Fruit fly (Drosophila melanogaster) whole organism, embryonic: ENCODE results near the gene CG31388.

Experiments
- Bgb ChIP-seq: fragments of 200-800 bp; sonication (Bioruptor generic); IDR thresholded peaks from 2 replicates; pipeline ENCODE4 v1.3.6; 2022; ENCODE audit warnings: missing biosample characterization, missing genetic modification characterization; ENCODE audit not compliant: partially characterized antibody
- CG12299 ChIP-seq: fragments of 200-800 bp; sonication (Bioruptor generic); optimal IDR thresholded peaks from 2 replicates; lab custom pipeline; 2018; ENCODE audit warnings: missing biosample characterization, mild to moderate bottlenecking, missing genetic modification characterization
- CG12744 ChIP-seq: fragments of 200-800 bp; sonication (Bioruptor generic); optimal IDR thresholded peaks from 2 replicates; lab custom pipeline; 2016; ENCODE audit warnings: missing biosample characterization, missing genetic modification characterization
- CG14710 ChIP-seq: fragments of 200-800 bp; sonication (Bioruptor generic); optimal IDR thresholded peaks from 3 replicates; lab custom pipeline; 2019; ENCODE audit warnings: missing biosample characterization, mild to moderate bottlenecking, missing genetic modification characterization, moderate library complexity
- CG14965 ChIP-seq: fragments of 200-800 bp; sonication (Bioruptor generic); optimal IDR thresholded peaks from 2 replicates; lab custom pipeline; 2016; ENCODE audit warnings: missing biosample characterization, missing genetic modification characterization, borderline replicate concordance
- CG15073 ChIP-seq: fragments of 200-800 bp; sonication (Bioruptor generic); optimal IDR thresholded peaks from 2 replicates; lab custom pipeline; 2016; ENCODE audit warnings: missing biosample characterization, missing genetic modification characterization
- CG15479 ChIP-seq: fragments of 200-800 bp; sonication (Bioruptor generic); optimal IDR thresholded peaks from 3 replicates; lab custom pipeline; 2019; ENCODE audit warnings: missing biosample characterization, mild to moderate bottlenecking, missing genetic modification characterization, moderate library complexity
- CG17186 ChIP-seq: fragments of 200-800 bp; sonication (Bioruptor generic); optimal IDR thresholded peaks from 3 replicates; lab custom pipeline; 2017; ENCODE audit warnings: missing biosample characterization, missing genetic modification reagents, missing genetic modification characterization
- CG17361 ChIP-seq: fragments of 200-800 bp; sonication (Bioruptor generic); IDR thresholded peaks from 3 replicates; pipeline ENCODE4 v1.3.6; 2022; ENCODE audit warnings: missing biosample characterization, missing genetic modification characterization
- CG17612 ChIP-seq: fragments of 200-800 bp; sonication (Bioruptor generic); IDR thresholded peaks from 2 replicates; pipeline ENCODE4 v1.3.6; 2022; ENCODE audit warnings: missing biosample characterization, missing genetic modification characterization
- CG18011 ChIP-seq: fragments of 200-800 bp; sonication (Bioruptor generic); optimal IDR thresholded peaks from 2 replicates; lab custom pipeline; 2017; ENCODE audit warnings: missing biosample characterization, missing genetic modification characterization, mild to moderate bottlenecking, moderate library complexity, missing genotype
- CG18619 ChIP-seq: fragments of 200-800 bp; sonication (Bioruptor generic); optimal IDR thresholded peaks from 3 replicates; lab custom pipeline; 2017; ENCODE audit warnings: missing biosample characterization, mild to moderate bottlenecking, missing genetic modification characterization
- CG3281 ChIP-seq: fragments of 200-800 bp; sonication (Bioruptor generic); optimal IDR thresholded peaks from 3 replicates; lab custom pipeline; 2017; ENCODE audit warnings: missing biosample characterization, mild to moderate bottlenecking, missing genetic modification characterization
- CG33557 ChIP-seq: fragments of 200-800 bp; sonication (Bioruptor generic); optimal IDR thresholded peaks from 2 replicates; lab custom pipeline; 2019; ENCODE audit warnings: missing biosample characterization, mild to moderate bottlenecking, missing genetic modification characterization, moderate library complexity
- CG3726 ChIP-seq: fragments of 200-800 bp; sonication (Bioruptor generic); IDR thresholded peaks from 3 replicates; pipeline ENCODE4, ENCODE4 v1.3.6; 2022; ENCODE audit warnings: missing biosample characterization, missing genetic modification characterization
- CG43689 ChIP-seq: fragments of 200-800 bp; sonication (Bioruptor generic); IDR thresholded peaks from 2 replicates; pipeline ENCODE4 v1.3.6; 2022; ENCODE audit warnings: missing biosample characterization, missing genetic modification characterization
- CG6683 ChIP-seq: fragments of 200-800 bp; sonication (Bioruptor generic); optimal IDR thresholded peaks from 2 replicates; lab custom pipeline; 2017; ENCODE audit warnings: missing biosample characterization, mild to moderate bottlenecking, missing genetic modification characterization, missing genetic modification reagents
- CG7839 ChIP-seq: fragments of 200-800 bp; sonication (Bioruptor generic); optimal IDR thresholded peaks from 3 replicates; lab custom pipeline; 2018; ENCODE audit warnings: missing biosample characterization, mild to moderate bottlenecking, missing genetic modification characterization, moderate library complexity
- Dip3 ChIP-seq: fragments of 200-800 bp; sonication (Bioruptor generic); optimal IDR thresholded peaks from 3 replicates; lab custom pipeline; 2016; ENCODE audit warnings: missing biosample characterization, missing genetic modification characterization
- Eip74EF ChIP-seq, 2 experiments: fragments of 200-800 bp in 1 of 2; fragments of >200 bp in 1 of 2; sonication (Bioruptor generic) in 1 of 2; optimal IDR thresholded peaks; 2 replicates each; lab custom pipeline; 2017 to 2019; ENCODE audit warnings: missing biosample characterization in 2 of 2, missing genetic modification characterization in 2 of 2, mild to moderate bottlenecking in 1 of 2, moderate library complexity in 1 of 2
- NFAT ChIP-seq: fragments of 200-800 bp; sonication (Bioruptor generic); IDR thresholded peaks from 2 replicates; pipeline ENCODE4 v1.3.6; 2022; ENCODE audit warnings: missing biosample characterization, missing genetic modification characterization
- Nf-YA ChIP-seq: fragments of 200-800 bp; sonication (Bioruptor generic); IDR thresholded peaks from 2 replicates; pipeline ENCODE4 v1.3.6; 2022; ENCODE audit warnings: missing biosample characterization, missing genetic modification characterization
- Nf-YC ChIP-seq: fragments of 200-800 bp; optimal IDR thresholded peaks from 3 replicates; lab custom pipeline; 2019; ENCODE audit warnings: missing biosample characterization, mild to moderate bottlenecking, missing genetic modification characterization, moderate library complexity
- NfI ChIP-seq: fragments of 200-800 bp; sonication (Bioruptor generic); optimal IDR thresholded peaks from 3 replicates; lab custom pipeline; 2018; ENCODE audit warnings: missing biosample characterization, mild to moderate bottlenecking, missing genetic modification characterization, moderate library complexity
- Optix ChIP-seq: fragments of 200-800 bp; sonication (Bioruptor generic); IDR thresholded peaks from 3 replicates; pipeline ENCODE4 v1.3.6; 2022; ENCODE audit warnings: missing biosample characterization, missing genetic modification characterization
- Scr ChIP-seq: fragments of 200-800 bp; sonication (Bioruptor generic); IDR thresholded peaks from 2 replicates; pipeline ENCODE4 v1.3.6; 2022; ENCODE audit warnings: missing biosample characterization, missing genetic modification characterization; ENCODE audit not compliant: partially characterized antibody
- Ssrp ChIP-seq: fragments of 200-800 bp; sonication (Bioruptor generic); optimal IDR thresholded peaks from 2 replicates; lab custom pipeline; 2018; ENCODE audit warnings: missing biosample characterization, mild to moderate bottlenecking, missing genetic modification characterization, moderate library complexity
- Tbp ChIP-seq: fragments of >200 bp; optimal IDR thresholded peaks from 2 replicates; lab custom pipeline; 2018; ENCODE audit warnings: missing biosample characterization, missing genetic modification characterization
- Vsx1 ChIP-seq: fragments of 200-800 bp; sonication (Bioruptor generic); optimal IDR thresholded peaks from 2 replicates; lab custom pipeline; 2017; ENCODE audit warnings: missing biosample characterization, mild to moderate bottlenecking, missing genetic modification characterization, missing genetic modification reagents
- Xbp1 ChIP-seq: fragments of 200-800 bp; sonication (Bioruptor generic); optimal IDR thresholded peaks from 3 replicates; lab custom pipeline; 2016; ENCODE audit warnings: missing biosample characterization, mild to moderate bottlenecking, missing genetic modification characterization
- YL-1 ChIP-seq: fragments of 200-800 bp; sonication (Bioruptor generic); optimal IDR thresholded peaks from 3 replicates; lab custom pipeline; 2017; ENCODE audit warnings: missing biosample characterization, mild to moderate bottlenecking, missing genetic modification characterization
- ato ChIP-seq: fragments of 200-800 bp; sonication (Bioruptor generic); IDR thresholded peaks from 2 replicates; pipeline ENCODE4 v1.3.6; 2022; ENCODE audit warnings: missing biosample characterization, missing genetic modification characterization; ENCODE audit not compliant: partially characterized antibody
- bigmax ChIP-seq: fragments of 200-800 bp; sonication (Bioruptor generic); optimal IDR thresholded peaks from 2 replicates; lab custom pipeline; 2018; ENCODE audit warnings: missing biosample characterization, mild to moderate bottlenecking, missing genetic modification characterization
- cato ChIP-seq: fragments of 200-800 bp; sonication (Bioruptor generic); optimal IDR thresholded peaks from 2 replicates; lab custom pipeline; 2016; ENCODE audit warnings: missing biosample characterization, missing genetic modification characterization, borderline replicate concordance
- crc ChIP-seq: fragments of 200-800 bp; sonication (Bioruptor generic); optimal IDR thresholded peaks from 2 replicates; lab custom pipeline; 2016; ENCODE audit warnings: missing biosample characterization, missing genetic modification characterization
- croc ChIP-seq: fragments of 200-800 bp; sonication (Bioruptor generic); conservative IDR thresholded peaks from 3 replicates; pipeline ENCODE4 v1.3.6; 2022; ENCODE audit warnings: missing biosample characterization, missing genetic modification characterization
- ftz-f1 ChIP-seq: fragments of 200-800 bp; sonication (Bioruptor generic); optimal IDR thresholded peaks from 2 replicates; lab custom pipeline; 2016; ENCODE audit warnings: missing biosample characterization, missing genetic modification characterization
- grau ChIP-seq: fragments of 200-800 bp; optimal IDR thresholded peaks from 3 replicates; lab custom pipeline; 2019; ENCODE audit warnings: missing biosample characterization, mild to moderate bottlenecking, missing genetic modification characterization, moderate library complexity
- ham ChIP-seq: fragments of 200-800 bp; sonication (Bioruptor generic); IDR thresholded peaks from 2 replicates; pipeline ENCODE4 v1.3.6; 2022; ENCODE audit warnings: missing biosample characterization, missing genetic modification characterization
- klu ChIP-seq: fragments of 200-800 bp; sonication (Bioruptor generic); IDR thresholded peaks from 2 replicates; pipeline ENCODE4 v1.3.6; 2022; ENCODE audit warnings: missing biosample characterization, missing genetic modification characterization
- p53 ChIP-seq: fragments of 200-800 bp; sonication (Bioruptor generic); optimal IDR thresholded peaks from 2 replicates; lab custom pipeline; 2016; ENCODE audit warnings: missing biosample characterization, missing genetic modification characterization
- pan ChIP-seq, 4 experiments: fragments of >200 bp in 3 of 4; fragments of 200-800 bp in 1 of 4; sonication (Bioruptor generic) in 1 of 4; optimal IDR thresholded peaks in 3 of 4; IDR thresholded peaks in 1 of 4; 2 replicates each; pipeline versions ENCODE4 v1.3.6 to Lab custom; 2017 to 2022; ENCODE audit warnings: missing biosample characterization in 2 of 4, missing genetic modification characterization in 2 of 4, mixed read lengths in 1 of 4
- ranshi ChIP-seq: fragments of 200-800 bp; sonication (Bioruptor generic); IDR thresholded peaks from 2 replicates; pipeline ENCODE4 v1.3.6; 2022; ENCODE audit warnings: missing biosample characterization, missing genetic modification characterization
- tio ChIP-seq: fragments of 200-800 bp; sonication (Bioruptor generic); optimal IDR thresholded peaks from 2 replicates; lab custom pipeline; 2017; ENCODE audit warnings: missing biosample characterization, missing genetic modification characterization, inconsistent platforms
- tup ChIP-seq: fragments of 200-800 bp; sonication (Bioruptor generic); optimal IDR thresholded peaks from 2 replicates; lab custom pipeline; 2016; ENCODE audit warnings: missing biosample characterization, mild to moderate bottlenecking, missing genetic modification characterization, moderate library complexity
- unpg ChIP-seq: fragments of 200-800 bp; sonication (Bioruptor generic); optimal IDR thresholded peaks from 3 replicates; lab custom pipeline; 2018; ENCODE audit warnings: missing biosample characterization, mild to moderate bottlenecking, missing genetic modification characterization, moderate library complexity
- z ChIP-seq: fragments of 200-800 bp; sonication (Bioruptor generic); IDR thresholded peaks from 3 replicates; pipeline ENCODE4 v1.3.6; 2022; ENCODE audit warnings: missing biosample characterization, missing genetic modification characterization
- zen ChIP-seq: fragments of 200-800 bp; sonication (Bioruptor generic); optimal IDR thresholded peaks from 3 replicates; lab custom pipeline; 2018; ENCODE audit warnings: missing biosample characterization, mild to moderate bottlenecking, missing genetic modification characterization, moderate library complexity
- zfh2 ChIP-seq: fragments of 200-800 bp; sonication (Bioruptor generic); optimal IDR thresholded peaks from 2 replicates; lab custom pipeline; 2016; ENCODE audit warnings: missing biosample characterization, missing genetic modification characterization

The CG31388 gene

DNA sequence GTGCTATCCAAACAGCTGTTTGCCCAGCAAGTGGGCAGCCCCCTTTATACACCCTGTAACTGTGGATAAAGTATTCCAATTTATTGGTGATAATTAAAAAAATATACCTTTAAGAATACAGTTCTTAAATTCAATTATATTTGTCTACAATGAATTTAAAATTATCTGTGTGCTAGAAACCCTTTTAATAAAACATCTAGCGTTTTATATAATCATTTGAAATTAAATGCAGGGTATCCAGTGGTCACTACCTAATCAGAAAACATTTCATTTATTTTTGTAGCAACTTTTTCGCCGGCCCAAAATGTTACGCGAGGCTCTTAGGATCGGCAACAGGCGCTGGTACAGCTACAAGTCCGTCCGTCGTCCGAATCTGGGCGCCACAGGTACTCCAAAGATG, 11.1 kb upstream of the CG31388 start, which contains the start of gene CG17726 (continued):
- TF ChIP-seq Nf-YA (GFP tag; lab: Robert Waterston, UW) = peak; percentile 96
- peak; percentile 98 for TF ChIP-seq CG12299 (tag; lab: Kevin White, UChicago)
- TF ChIP-seq ftz-f1 (GFP tag; lab: Kevin White, UChicago) = peak; percentile 44
- TF ChIP-seq Tbp (GFP tag; lab: Kevin White, UChicago) = no peak
- peak; percentile 81 for TF ChIP-seq Dip3 (GFP tag; lab: Kevin White, UChicago)
- peak; percentile 66 for TF ChIP-seq CG17186 (GFP tag; lab: Kevin White, UChicago)
- TF ChIP-seq Optix (GFP tag; lab: Robert Waterston, UW) = peak; percentile 58; the same call in 1 of the 3 replicates
- TF ChIP-seq CG3281 = peak; percentile 91
- TF ChIP-seq CG14965 (GFP tag; lab: Kevin White, UChicago) = no peak
- peak; percentile 98 for TF ChIP-seq Xbp1 (GFP tag; lab: Kevin White, UChicago)
- peak; percentile 95 for TF ChIP-seq YL-1 (GFP tag; lab: Kevin White, UChicago)
- TF ChIP-seq Bgb = no peak
- peak; percentile 95 for TF ChIP-seq CG3726 (GFP tag; lab: Robert Waterston, UW)
- peak; percentile 97 for TF ChIP-seq grau (tag; lab: Kevin White, UChicago)
- TF ChIP-seq klu (GFP tag; lab: Robert Waterston, UW) = peak; percentile 92
- peak in 1 of 2 experiments; percentile 97 for TF ChIP-seq Eip74EF (GFP tag; optimal IDR thresholded peaks at IDR 0.05; lab: Kevin White, UChicago)
- no peak for TF ChIP-seq Vsx1
- no peak for TF ChIP-seq tio
- TF ChIP-seq Nf-YC (tag; lab: Kevin White, UChicago) = peak; percentile 79
- TF ChIP-seq z (GFP tag; lab: Robert Waterston, UW) = peak; percentile 75; the same call in 1 of the 3 replicates
- TF ChIP-seq pan (optimal IDR thresholded peaks at IDR 0.05; lab: Kevin White, UChicago) = peak in 1 of 2 experiments; percentile 73
- TF ChIP-seq pan (GFP tag; optimal IDR thresholded peaks at IDR 0.05 in 1 of 2, IDR thresholded peaks at IDR 0.05 in 1 of 2) = peak in 1 of 2 experiments; percentile 98
- TF ChIP-seq NfI (GFP tag; lab: Kevin White, UChicago) = peak; percentile 96
- TF ChIP-seq cato = peak; percentile 94
- no peak for TF ChIP-seq ato (GFP tag; lab: Robert Waterston, UW)
- TF ChIP-seq p53 (GFP tag; lab: Kevin White, UChicago) = peak; percentile 56
- no peak for TF ChIP-seq Scr (GFP tag; lab: Robert Waterston, UW)
- TF ChIP-seq CG12744 (GFP tag; lab: Kevin White, UChicago) = peak; percentile 92
- peak; percentile 97 for TF ChIP-seq CG14710 (tag; lab: Kevin White, UChicago)
- peak; percentile 97 for TF ChIP-seq Ssrp (tag; lab: Kevin White, UChicago)
- peak; percentile 83 for TF ChIP-seq CG18011
- peak; percentile 90 for TF ChIP-seq NFAT
- peak; percentile 77 for TF ChIP-seq crc (GFP tag; lab: Kevin White, UChicago)
- peak; percentile 97 for TF ChIP-seq CG43689 (GFP tag; lab: Robert Waterston, UW)
- TF ChIP-seq CG18619 (GFP tag; lab: Kevin White, UChicago) = peak; percentile 94
- TF ChIP-seq ranshi (GFP tag; lab: Robert Waterston, UW) = peak; percentile 98
- peak; percentile 96 for TF ChIP-seq croc (GFP tag; lab: Robert Waterston, UW)
- peak; percentile 89 for TF ChIP-seq tup (GFP tag; lab: Kevin White, UChicago)
- TF ChIP-seq zen (tag; lab: Kevin White, UChicago) = peak; percentile 98
- TF ChIP-seq ham (GFP tag; lab: Robert Waterston, UW) = peak; percentile 88; the same call in 1 of the 2 replicates
- peak; percentile 99 for TF ChIP-seq CG7839
- peak; percentile 96 for TF ChIP-seq CG17612 (GFP tag; lab: Robert Waterston, UW)
- TF ChIP-seq bigmax (GFP tag; lab: Kevin White, UChicago) = no peak
- TF ChIP-seq CG15073 (GFP tag; lab: Kevin White, UChicago) = peak; percentile 71
- peak; percentile 81 for TF ChIP-seq zfh2 (GFP tag; lab: Kevin White, UChicago)
- peak; percentile 97 for TF ChIP-seq CG17361
- peak; percentile 87 for TF ChIP-seq CG6683 (GFP tag; lab: Kevin White, UChicago)
- peak; percentile 99 for TF ChIP-seq unpg (GFP tag; lab: Kevin White, UChicago)
- TF ChIP-seq CG15479 (GFP tag; lab: Kevin White, UChicago) = peak; percentile 65
- peak; percentile 97 for TF ChIP-seq CG33557 (GFP tag; lab: Kevin White, UChicago)
